Worm (Caenorhabditis elegans) whole organism, L2 larva: ENCODE measurements around the gene unc-18.

Experiments
- aly-2 ChIP-seq: fragments of 150-350 bp; optimal IDR thresholded peaks from 2 replicates; lab custom pipeline; 2014; ENCODE audit warnings: missing biosample characterization, missing genetic modification characterization
- ama-1 ChIP-seq: fragments of 150-350 bp; optimal IDR thresholded peaks from 2 replicates; lab custom pipeline; 2018; ENCODE audit warnings: inconsistent platforms
- egl-27 ChIP-seq: sonication (generic microtip); optimal IDR thresholded peaks from 3 replicates; lab custom pipeline; 2017; ENCODE audit warnings: missing biosample characterization, missing genetic modification reagents, missing genetic modification characterization
- elt-3 ChIP-seq: sonication (generic microtip); optimal IDR thresholded peaks from 2 replicates; lab custom pipeline; 2017; ENCODE audit warnings: missing biosample characterization, missing genetic modification characterization
- lsy-2 ChIP-seq, 2 experiments: fragments of 150-350 bp in 1 of 2; sonication (generic microtip) in 1 of 2; optimal IDR thresholded peaks; 2 replicates each; lab custom pipeline; 2014 to 2017; ENCODE audit warnings: missing biosample characterization in 2 of 2, missing genetic modification characterization in 2 of 2
- mbf-1 ChIP-seq: sonication (generic microtip); optimal IDR thresholded peaks from 2 replicates; lab custom pipeline; 2017; ENCODE audit warnings: missing biosample characterization, missing genetic modification characterization
- mdl-1 ChIP-seq, 2 experiments: fragments of 150-350 bp in 1 of 2; sonication (generic microtip) in 1 of 2; optimal IDR thresholded peaks; 2 replicates each; lab custom pipeline; 2017; ENCODE audit warnings: missing biosample characterization in 2 of 2, missing genetic modification characterization in 2 of 2
- nhr-23 ChIP-seq: fragments of 150-350 bp; optimal IDR thresholded peaks from 2 replicates; lab custom pipeline; 2014; ENCODE audit warnings: missing biosample characterization, missing genetic modification reagents, missing genetic modification characterization
- nhr-25 ChIP-seq: fragments of 150-350 bp; sonication (generic microtip); optimal IDR thresholded peaks from 3 replicates; lab custom pipeline; 2014; ENCODE audit warnings: missing biosample characterization, missing genetic modification characterization
- unc-62 ChIP-seq: fragments of 150-350 bp; optimal IDR thresholded peaks from 2 replicates; lab custom pipeline; 2014; ENCODE audit warnings: missing biosample characterization, missing genetic modification reagents, missing genetic modification characterization
- ztf-11 ChIP-seq: sonication (generic microtip); optimal IDR thresholded peaks from 2 replicates; lab custom pipeline; 2017; ENCODE audit warnings: missing biosample characterization, missing genetic modification characterization

DNA sequence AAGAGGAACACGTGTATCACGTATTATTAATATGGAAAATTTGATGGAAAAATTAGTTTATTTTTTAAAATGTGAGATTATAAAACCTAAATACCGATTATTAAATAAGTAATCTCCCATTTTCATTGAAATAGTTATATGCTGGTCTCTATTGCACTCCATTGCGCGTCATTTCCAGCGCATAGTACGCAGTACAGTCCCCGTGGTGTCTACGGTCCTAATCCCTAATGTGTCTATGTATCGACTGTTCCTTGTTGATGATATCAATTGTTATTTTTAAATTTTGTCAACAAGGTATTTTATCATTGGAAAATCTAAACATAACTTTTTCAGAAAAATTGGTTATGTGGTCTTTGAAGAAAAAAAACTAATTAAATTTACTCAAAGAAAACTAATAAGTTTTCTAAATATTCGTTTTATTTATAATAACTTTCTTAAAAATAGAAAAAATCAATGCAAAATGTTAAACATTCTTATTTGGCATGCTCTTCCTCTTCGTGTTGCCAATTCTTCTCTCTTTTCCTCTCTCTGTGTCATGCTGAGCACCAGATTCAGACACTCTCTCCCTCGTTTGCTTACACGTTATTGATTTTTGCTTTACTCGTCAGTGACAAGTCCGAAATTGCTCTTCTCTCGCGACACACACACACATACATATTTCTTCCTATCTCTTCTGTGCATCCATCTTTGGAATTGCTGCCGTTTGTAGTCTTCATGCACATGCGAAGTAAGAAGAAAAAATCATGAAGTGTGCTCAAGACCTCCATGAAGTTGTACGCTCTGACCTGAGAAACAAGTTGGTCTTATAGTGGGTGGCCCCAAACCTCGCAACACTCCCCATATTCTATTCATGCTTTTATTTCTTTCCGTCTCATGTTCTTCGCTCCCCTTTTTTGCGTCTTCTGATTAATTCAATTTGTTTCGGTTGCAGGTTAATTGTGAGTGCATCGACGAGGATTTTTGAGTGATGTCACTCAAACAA, at the start of gene unc-18:
- TF ChIP-seq nhr-23 (tag; lab: Kevin White, UChicago) = no peak
- TF ChIP-seq egl-27 = no peak
- TF ChIP-seq lsy-2 (tag; optimal IDR thresholded peaks at IDR 0.05; lab: Kevin White, UChicago) = peak in 1 of 2 experiments; percentile 62
- no peak for TF ChIP-seq ama-1 (lab: Kevin White, UChicago)
- no peak for TF ChIP-seq elt-3 (tag; lab: Kevin White, UChicago)
- TF ChIP-seq mdl-1 (tag; optimal IDR thresholded peaks at IDR 0.05; lab: Kevin White, UChicago) = peak in 1 of 2 experiments; percentile 28
- TF ChIP-seq unc-62 (GFP tag; lab: Kevin White, UChicago) = no peak
- no peak for TF ChIP-seq aly-2 (tag; lab: Kevin White, UChicago)
- TF ChIP-seq mbf-1 (tag; lab: Kevin White, UChicago) = no peak
- TF ChIP-seq ztf-11 (tag; lab: Kevin White, UChicago) = no peak
- no peak for TF ChIP-seq nhr-25 (tag; lab: Kevin White, UChicago)
